Fruit fly (Drosophila melanogaster): Measurements from ENCODE around the gene Cbp80.

DNA sequence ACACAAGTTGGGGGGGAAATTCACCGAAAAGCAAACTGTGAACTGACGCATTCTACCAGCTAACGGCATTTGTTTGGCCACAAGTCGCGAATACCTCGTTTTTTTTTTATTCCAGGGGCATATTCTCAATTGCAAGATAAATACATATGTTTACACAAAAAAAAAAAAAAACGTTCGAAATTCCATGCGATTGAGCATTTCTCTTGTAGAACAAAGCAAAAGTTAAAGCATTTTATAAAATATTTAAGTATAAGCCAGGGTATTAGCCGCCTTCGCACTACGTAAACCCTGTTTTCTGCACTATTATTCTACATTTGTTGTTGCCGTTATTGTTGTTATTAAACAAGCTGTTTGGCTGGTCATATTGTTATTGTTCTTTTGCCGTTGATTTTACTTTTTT is 35.5 kb upstream of the Cbp80 start:
- TF ChIP-seq CG8478 (optimal IDR thresholded peaks at IDR 0.05) (no peak), CTCF (optimal IDR thresholded peaks at IDR 0.05) (no peak)

Measured in S2 (cell line).